Worm (Caenorhabditis elegans) whole organism, L1 larva: ENCODE results near the gene tsp-18.

Experiments
- aly-2 ChIP-seq: fragments of 150-350 bp; optimal IDR thresholded peaks from 2 replicates; lab custom pipeline; 2014; ENCODE audit warnings: missing biosample characterization, missing genetic modification characterization
- dpl-1 ChIP-seq, 3 experiments: fragments of 150-350 bp in 2 of 3; sonication (generic microtip) in 1 of 3; optimal IDR thresholded peaks; 2 replicates each; lab custom pipeline; 2014 to 2017; ENCODE audit warnings: missing biosample characterization in 3 of 3, missing genetic modification characterization in 3 of 3, missing genetic modification reagents in 3 of 3
- egl-13 ChIP-seq: sonication (generic microtip); optimal IDR thresholded peaks from 2 replicates; lab custom pipeline; 2016; ENCODE audit warnings: missing genotype, missing genetic modification reagents, missing genetic modification characterization, missing compliant biosample characterization
- egl-27 ChIP-seq, 2 experiments: fragments of 150-350 bp in 1 of 2; sonication (generic microtip); optimal IDR thresholded peaks; 3 replicates each; lab custom pipeline; 2017 to 2018; ENCODE audit warnings: missing biosample characterization in 2 of 2, missing genetic modification characterization in 2 of 2, missing genetic modification reagents in 2 of 2
- elt-2 ChIP-seq: sonication (generic microtip); optimal IDR thresholded peaks from 2 replicates; lab custom pipeline; 2016; ENCODE audit warnings: missing genetic modification characterization, mild to moderate bottlenecking, inconsistent platforms, missing compliant biosample characterization, missing genetic modification reagents
- fkh-10 ChIP-seq: sonication (generic microtip); optimal IDR thresholded peaks from 2 replicates; lab custom pipeline; 2017; ENCODE audit warnings: missing biosample characterization, missing genetic modification reagents, missing genetic modification characterization
- lin-13 ChIP-seq: fragments of 150-350 bp; optimal IDR thresholded peaks from 2 replicates; lab custom pipeline; 2014; ENCODE audit warnings: missing biosample characterization, missing genetic modification reagents, missing genetic modification characterization
- mep-1 ChIP-seq: fragments of 150-350 bp; optimal IDR thresholded peaks from 2 replicates; lab custom pipeline; 2014; ENCODE audit warnings: missing biosample characterization, missing genetic modification characterization
- nhr-11 ChIP-seq: fragments of 150-350 bp; optimal IDR thresholded peaks from 2 replicates; lab custom pipeline; 2014; ENCODE audit warnings: missing biosample characterization, missing genetic modification characterization
- nhr-237 ChIP-seq: fragments of 150-350 bp; optimal IDR thresholded peaks from 2 replicates; lab custom pipeline; 2014; ENCODE audit warnings: missing biosample characterization, missing genetic modification characterization
- rnt-1 ChIP-seq: sonication (generic microtip); optimal IDR thresholded peaks from 2 replicates; lab custom pipeline; 2016; ENCODE audit warnings: mild to moderate bottlenecking, missing genetic modification characterization, moderate library complexity, missing compliant biosample characterization
- snu-23 ChIP-seq: sonication (generic microtip); optimal IDR thresholded peaks from 2 replicates; lab custom pipeline; 2016; ENCODE audit warnings: missing genetic modification characterization, missing compliant biosample characterization

DNA sequence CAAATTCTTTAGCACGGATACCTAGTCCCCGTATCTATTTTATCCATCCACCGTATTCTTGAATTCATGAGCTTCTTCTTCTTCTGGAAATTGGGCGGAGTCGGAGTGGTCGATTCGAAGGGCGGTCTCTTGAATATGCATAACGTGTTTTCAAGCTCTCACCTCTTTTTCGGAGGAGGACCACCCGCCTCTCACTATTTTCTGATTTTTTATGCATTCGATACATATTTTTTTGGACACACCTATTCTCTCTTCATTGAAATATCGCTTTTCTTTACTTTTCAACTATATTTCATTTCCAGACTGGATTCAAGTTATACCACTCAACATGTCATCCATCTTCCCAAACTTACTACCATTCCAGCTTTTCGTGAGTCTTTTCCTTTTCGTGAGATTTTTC, 24.1 kb downstream of the tsp-18 start, which contains the start of gene egl-44:
- TF ChIP-seq elt-2 (tag; lab: Kevin White, UChicago) (no peak), nhr-237 (tag; lab: Kevin White, UChicago) (no peak), snu-23 (no peak), mep-1 (tag; lab: Kevin White, UChicago) (no peak), dpl-1 (GFP tag; optimal IDR thresholded peaks at IDR 0.05; lab: Kevin White, UChicago) (no peak), lin-13 (GFP tag; lab: Kevin White, UChicago) (no peak), nhr-11 (tag; lab: Kevin White, UChicago) (no peak), egl-27 (tag; optimal IDR thresholded peaks at IDR 0.05; lab: Kevin White, UChicago) (no peak), aly-2 (tag; lab: Kevin White, UChicago) (no peak), rnt-1 (tag; lab: Kevin White, UChicago) (no peak), egl-13 (no peak), fkh-10 (GFP tag; lab: Kevin White, UChicago) (no peak)
